Fruit fly (Drosophila melanogaster): ENCODE data around the gene CG5815.

Gene CG5815

DNA sequence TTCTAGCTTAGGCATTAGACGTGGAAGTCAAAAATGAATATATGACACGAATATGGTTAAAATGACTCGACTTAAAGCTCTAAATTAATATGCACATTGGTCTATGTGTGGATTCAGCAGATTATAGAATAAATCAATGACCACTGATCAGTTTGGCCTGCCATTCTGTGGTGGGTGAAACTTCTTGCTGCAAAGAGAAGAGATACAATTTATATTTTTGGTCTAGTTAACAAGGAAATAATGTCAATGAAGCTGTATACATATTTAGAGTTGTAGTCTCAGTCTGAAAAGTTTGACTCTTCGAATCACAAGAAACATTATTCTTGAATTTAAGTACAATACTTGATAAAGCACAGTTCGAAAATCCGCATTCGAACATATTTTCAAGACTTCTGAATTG, 47.2 kb upstream of the CG5815 start, which contains the start of gene CG43935:
Gene CG43935 (plus strand): TSS at position 301 of the 400 bp plus-strand sequence.
- TF ChIP-seq lola (GFP tag; optimal IDR thresholded peaks at IDR 0.05) (no peak), tai (GFP tag; optimal IDR thresholded peaks at IDR 0.05) (no peak), psq (GFP tag; optimal IDR thresholded peaks at IDR 0.05) (no peak), Jra (GFP tag; optimal IDR thresholded peaks at IDR 0.05) (no peak), CG32264 (GFP tag; optimal IDR thresholded peaks at IDR 0.05) (no peak), fru (GFP tag; optimal IDR thresholded peaks at IDR 0.05) (no peak), woc (GFP tag; optimal IDR thresholded peaks at IDR 0.05) (no peak), Abd-B (GFP tag; optimal IDR thresholded peaks at IDR 0.05) (no peak), ey (GFP tag; optimal IDR thresholded peaks at IDR 0.05) (no peak), usp (GFP tag; optimal IDR thresholded peaks at IDR 0.05) (no peak), rgr (GFP tag; optimal IDR thresholded peaks at IDR 0.05) (no peak), Hr83 (GFP tag; optimal IDR thresholded peaks at IDR 0.05; ENCODE audit: poor library complexity, severe bottlenecking) (no peak), Mio (GFP tag; optimal IDR thresholded peaks at IDR 0.05) (no peak), GATAd (GFP tag; optimal IDR thresholded peaks at IDR 0.05) (no peak), sv (GFP tag; optimal IDR thresholded peaks at IDR 0.05) (no peak), HLH106 (tag; optimal IDR thresholded peaks at IDR 0.05) (no peak), Hnf4 (GFP tag; optimal IDR thresholded peaks at IDR 0.05) (no peak), Dfd (GFP tag; optimal IDR thresholded peaks at IDR 0.05) (no peak), h (GFP tag; optimal IDR thresholded peaks at IDR 0.05) (no peak), foxo (GFP tag; optimal IDR thresholded peaks at IDR 0.05) (no peak)

DNA sequence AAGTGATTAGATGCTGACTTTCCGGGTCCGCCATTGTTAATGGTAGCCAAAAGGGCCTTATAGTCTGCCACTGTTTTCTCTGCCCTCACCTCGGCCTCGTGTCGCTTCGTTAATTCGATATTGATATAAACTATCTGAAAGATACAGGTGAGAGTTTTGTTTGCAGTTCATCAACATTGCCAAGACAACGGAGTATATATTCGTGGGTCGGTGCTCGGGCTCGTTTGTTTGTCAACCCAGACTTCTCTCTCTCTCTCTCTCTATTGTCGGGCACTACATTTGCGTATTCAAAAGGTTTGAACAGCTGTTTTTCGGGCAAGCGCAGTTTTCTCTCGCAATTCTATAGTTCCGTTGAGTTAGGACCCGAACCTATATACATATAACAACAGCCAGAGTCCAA, 45.0 kb upstream of the CG5815 start:
- TF ChIP-seq CG32264 (GFP tag; optimal IDR thresholded peaks at IDR 0.05) (no peak), tai (GFP tag; optimal IDR thresholded peaks at IDR 0.05) (no peak), sv (GFP tag; optimal IDR thresholded peaks at IDR 0.05) (no peak), Sp1 (GFP tag; optimal IDR thresholded peaks at IDR 0.05) (no peak), Dif (GFP tag; optimal IDR thresholded peaks at IDR 0.05; ENCODE audit: partially characterized antibody) (no peak)

DNA sequence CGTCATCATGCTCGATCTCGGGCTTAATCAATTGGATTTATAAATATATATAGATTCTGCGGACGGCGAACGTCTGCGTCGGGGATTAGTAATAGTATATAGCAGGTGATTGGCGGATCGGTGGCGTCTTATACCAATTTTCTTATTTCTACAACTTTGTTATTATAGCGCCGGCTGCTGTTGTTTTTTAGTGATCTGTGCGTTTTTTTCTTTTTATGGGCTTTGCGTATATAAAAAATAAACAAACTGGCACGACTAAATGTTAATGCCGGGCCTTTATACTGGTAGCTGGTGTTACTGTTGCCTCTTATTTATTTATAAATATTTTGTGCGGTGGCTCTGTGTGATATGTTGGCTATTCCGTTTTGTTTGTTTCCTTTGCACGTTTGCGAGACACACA, 43.2 kb upstream of the CG5815 start:
- TF ChIP-seq OdsH (GFP tag; optimal IDR thresholded peaks at IDR 0.05) (no peak), HLH106 (tag; optimal IDR thresholded peaks at IDR 0.05) (no peak), N (GFP tag; optimal IDR thresholded peaks at IDR 0.05) (no peak), Hr83 (GFP tag; optimal IDR thresholded peaks at IDR 0.05; ENCODE audit: poor library complexity, severe bottlenecking) (no peak), h (GFP tag; optimal IDR thresholded peaks at IDR 0.05) (no peak), psq (GFP tag; optimal IDR thresholded peaks at IDR 0.05) (no peak), Sp1 (GFP tag; optimal IDR thresholded peaks at IDR 0.05) (no peak), Hnf4 (GFP tag; optimal IDR thresholded peaks at IDR 0.05) (no peak), Rel (GFP tag; optimal IDR thresholded peaks at IDR 0.05) (no peak), Rel (tag; optimal IDR thresholded peaks at IDR 0.05) (no peak), Abd-B (GFP tag; optimal IDR thresholded peaks at IDR 0.05) (no peak), dsf (GFP tag; optimal IDR thresholded peaks at IDR 0.05; ENCODE audit: borderline replicate concordance) (no peak), CG32264 (GFP tag; optimal IDR thresholded peaks at IDR 0.05) (no peak), sv (GFP tag; optimal IDR thresholded peaks at IDR 0.05) (no peak), ey (GFP tag; optimal IDR thresholded peaks at IDR 0.05) (no peak), lola (GFP tag; optimal IDR thresholded peaks at IDR 0.05) (no peak), Vsx2 (GFP tag; optimal IDR thresholded peaks at IDR 0.05; ENCODE audit: partially characterized antibody) (no peak)

DNA sequence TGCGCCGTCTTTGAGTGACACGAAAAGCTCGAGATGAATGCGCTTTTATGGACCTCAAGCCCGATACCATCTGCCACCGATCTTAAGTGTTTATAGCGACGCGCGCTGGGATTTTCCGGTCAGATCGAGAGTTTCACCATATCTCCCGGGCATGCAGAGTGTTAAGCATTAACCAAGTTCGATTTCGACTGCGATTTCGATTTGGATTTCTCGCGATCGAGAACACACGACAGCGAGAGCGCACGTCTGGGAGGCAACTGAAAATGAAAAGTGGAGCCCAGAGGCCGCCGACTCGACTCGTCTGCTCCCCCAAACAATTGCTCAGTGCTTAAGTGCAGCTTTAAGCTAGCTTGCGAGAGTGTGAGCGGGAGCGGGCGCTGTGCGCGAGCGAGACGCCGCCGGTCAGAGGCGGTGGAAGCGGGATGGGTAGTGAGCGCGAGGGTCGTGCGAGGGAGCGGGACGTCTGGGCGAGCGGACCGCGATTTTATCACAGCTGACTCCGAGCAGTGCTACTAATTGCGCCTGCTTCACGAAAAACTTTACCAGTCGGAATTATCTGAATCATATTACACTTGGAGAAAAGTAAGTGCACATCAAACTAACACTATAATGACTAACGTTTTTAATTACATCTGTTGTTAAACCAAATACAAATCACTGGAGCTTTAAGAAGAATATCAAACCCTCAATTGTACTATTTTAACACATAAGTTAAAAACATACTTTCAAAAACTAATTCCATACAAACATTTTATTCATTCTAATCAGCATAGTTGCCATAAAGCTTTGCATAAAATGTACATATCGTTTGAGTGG, 42.3 kb upstream of the CG5815 start, which contains the start of gene spz:
Gene spz (minus strand): TSS at position 261 of the 816 bp plus-strand sequence.
- no peak for TF ChIP-seq Dfd (GFP tag; optimal IDR thresholded peaks at IDR 0.05)
- TF ChIP-seq fru (GFP tag; optimal IDR thresholded peaks at IDR 0.05): peak; percentile 7
- TF ChIP-seq CG32264 (GFP tag; optimal IDR thresholded peaks at IDR 0.05): no peak
- TF ChIP-seq pan (optimal IDR thresholded peaks at IDR 0.05): no peak
- TF ChIP-seq Dif (GFP tag; optimal IDR thresholded peaks at IDR 0.05; ENCODE audit: partially characterized antibody): peak; percentile 87
- peak; percentile 33 for TF ChIP-seq Vsx2 (GFP tag; optimal IDR thresholded peaks at IDR 0.05; ENCODE audit: partially characterized antibody)
- TF ChIP-seq Hr83 (GFP tag; optimal IDR thresholded peaks at IDR 0.05; ENCODE audit: poor library complexity, severe bottlenecking): peak; percentile 32
- no peak for TF ChIP-seq GATAd (GFP tag; optimal IDR thresholded peaks at IDR 0.05)
- TF ChIP-seq foxo (GFP tag; optimal IDR thresholded peaks at IDR 0.05): peak in 1 of 2 experiments; percentile 6
- peak; percentile 61 to 89 for TF ChIP-seq dl (GFP tag; optimal IDR thresholded peaks at IDR 0.05; ENCODE audit: insufficient read depth in 1 of 2, partially characterized antibody in 2 of 2)
- TF ChIP-seq h (GFP tag; optimal IDR thresholded peaks at IDR 0.05): peak; percentile 49
- TF ChIP-seq rgr (GFP tag; optimal IDR thresholded peaks at IDR 0.05): peak; percentile 0

All from whole organism, wandering third instar larva.